Comparison of ENCODE assay signal across 2 fruit fly cellular contexts in genomic region chr2L:7794689-7795475, dm6.
A peak's percentile ranks its signal among the peaks of the same experiment; 100 is the strongest.
TF ChIP-seq lines count a peak whose summit lies in the region.

No protein-coding gene starts in this region.

- no peak for TF ChIP-seq CTCF in whole organism, embryonic (GFP tag; optimal IDR thresholded peaks at IDR 0.05; lab: Kevin White, UChicago)

TF ChIP-seq in whole organism, adult, 20 proteins besides CTCF, POLR2A, EP300 and RAD21:
- peak; percentile 80 for TF ChIP-seq kay (GFP tag; lab: Kevin White, UChicago; ENCODE audit: borderline replicate concordance)
- TF ChIP-seq Mnt (GFP tag; optimal IDR thresholded peaks at IDR 0.05; lab: Kevin White, UChicago), result peak; percentile 47
- TF ChIP-seq cic (GFP tag; optimal IDR thresholded peaks at IDR 0.05; lab: Kevin White, UChicago), result peak; percentile 89
- no peak for TF ChIP-seq toe (GFP tag; optimal IDR thresholded peaks at IDR 0.05; lab: Kevin White, UChicago)
- TF ChIP-seq CG33017 (tag; optimal IDR thresholded peaks at IDR 0.05; lab: Kevin White, UChicago), result no peak

TF ChIP-seq in whole organism, embryonic, 481 proteins besides CTCF, POLR2A, EP300 and RAD21:
- TF ChIP-seq ERR (GFP tag; optimal IDR thresholded peaks at IDR 0.05; lab: Kevin White, UChicago) (no peak), E2f1 (GFP tag; IDR thresholded peaks at IDR 0.05; lab: Robert Waterston, UW) (no peak), Oaz (GFP tag; IDR thresholded peaks at IDR 0.05; lab: Robert Waterston, UW) (no peak), CG34376 (GFP tag; optimal IDR thresholded peaks at IDR 0.05; lab: Kevin White, UChicago) (peak; percentile 27), p53 (GFP tag; optimal IDR thresholded peaks at IDR 0.05; lab: Kevin White, UChicago) (no peak), abd-A (tag; optimal IDR thresholded peaks at IDR 0.05; lab: Kevin White, UChicago) (no peak), exex (tag; optimal IDR thresholded peaks at IDR 0.05; lab: Kevin White, UChicago) (peak; percentile 68), CG10431 (GFP tag; optimal IDR thresholded peaks at IDR 0.05; lab: Kevin White, UChicago) (no peak), sug (tag; optimal IDR thresholded peaks at IDR 0.05; lab: Kevin White, UChicago) (peak; percentile 94), nerfin-1 (tag; optimal IDR thresholded peaks at IDR 0.05; lab: Kevin White, UChicago) (no peak), nmo (GFP tag; optimal IDR thresholded peaks at IDR 0.05; lab: Kevin White, UChicago) (no peak), CG6765 (GFP tag; optimal IDR thresholded peaks at IDR 0.05; lab: Kevin White, UChicago) (no peak), disco-r (GFP tag; optimal IDR thresholded peaks at IDR 0.05; lab: Kevin White, UChicago) (no peak), dpn (GFP tag; optimal IDR thresholded peaks at IDR 0.05; lab: Kevin White, UChicago) (no peak), CG13624 (GFP tag; optimal IDR thresholded peaks at IDR 0.05; lab: Kevin White, UChicago) (no peak), Med (GFP tag; lab: Kevin White, UChicago) (peak; percentile 19), grau (tag; optimal IDR thresholded peaks at IDR 0.05; lab: Kevin White, UChicago) (no peak), org-1 (GFP tag; optimal IDR thresholded peaks at IDR 0.05; lab: Kevin White, UChicago) (no peak), vfl (GFP tag; optimal IDR thresholded peaks at IDR 0.05; lab: Kevin White, UChicago) (no peak), CG15269 (tag; optimal IDR thresholded peaks at IDR 0.05; lab: Kevin White, UChicago) (no peak), CG10565 (GFP tag; optimal IDR thresholded peaks at IDR 0.05; lab: Kevin White, UChicago) (no peak), kni (GFP tag; optimal IDR thresholded peaks at IDR 0.05; lab: Kevin White, UChicago) (no peak), pzg (GFP tag; optimal IDR thresholded peaks at IDR 0.05; lab: Kevin White, UChicago) (no peak), Bgb (GFP tag; IDR thresholded peaks at IDR 0.05; lab: Robert Waterston, UW; ENCODE audit: partially characterized antibody) (no peak), tup (GFP tag; optimal IDR thresholded peaks at IDR 0.05; lab: Kevin White, UChicago) (no peak), CG17328 (GFP tag; IDR thresholded peaks at IDR 0.05; lab: Robert Waterston, UW) (no peak), tx (GFP tag; optimal IDR thresholded peaks at IDR 0.05; lab: Kevin White, UChicago) (no peak), CG43689 (GFP tag; IDR thresholded peaks at IDR 0.05; lab: Robert Waterston, UW) (no peak), unc-4 (GFP tag; IDR thresholded peaks at IDR 0.05; lab: Robert Waterston, UW; ENCODE audit: partially characterized antibody) (no peak), CG4424 (GFP tag; optimal IDR thresholded peaks at IDR 0.05; lab: Kevin White, UChicago) (no peak), dmrt99B (tag; optimal IDR thresholded peaks at IDR 0.05; lab: Kevin White, UChicago) (no peak), CG33213 (GFP tag; optimal IDR thresholded peaks at IDR 0.05; lab: Kevin White, UChicago) (no peak), CG10366 (GFP tag; IDR thresholded peaks at IDR 0.05; lab: Robert Waterston, UW) (no peak), CG11696 (GFP tag; IDR thresholded peaks at IDR 0.05; lab: Robert Waterston, UW) (no peak), CG7556 (GFP tag; optimal IDR thresholded peaks at IDR 0.05; lab: Kevin White, UChicago) (no peak), CG3163 (GFP tag; optimal IDR thresholded peaks at IDR 0.05; lab: Kevin White, UChicago) (no peak), Atf3 (GFP tag; optimal IDR thresholded peaks at IDR 0.05; lab: Kevin White, UChicago) (no peak), Dp (GFP tag; optimal IDR thresholded peaks at IDR 0.05; lab: Kevin White, UChicago) (no peak), cwo (GFP tag; optimal IDR thresholded peaks at IDR 0.05; lab: Kevin White, UChicago) (peak; percentile 69), CG17186 (GFP tag; optimal IDR thresholded peaks at IDR 0.05; lab: Kevin White, UChicago) (no peak), Hmr (GFP tag; optimal IDR thresholded peaks at IDR 0.05; lab: Kevin White, UChicago) (no peak), sens (GFP tag; lab: Kevin White, UChicago) (peak; percentile 14), CG1832 (GFP tag; optimal IDR thresholded peaks at IDR 0.05; lab: Kevin White, UChicago) (no peak), ato (GFP tag; IDR thresholded peaks at IDR 0.05; lab: Robert Waterston, UW; ENCODE audit: partially characterized antibody) (no peak), Spps (tag; optimal IDR thresholded peaks at IDR 0.05; lab: Kevin White, UChicago) (no peak), bab2 (GFP tag; optimal IDR thresholded peaks at IDR 0.05; lab: Kevin White, UChicago) (no peak), Stat92E (GFP tag; optimal IDR thresholded peaks at IDR 0.05; lab: Kevin White, UChicago) (no peak), ash1 (GFP tag; optimal IDR thresholded peaks at IDR 0.05; lab: Kevin White, UChicago) (no peak), ap (GFP tag; IDR thresholded peaks at IDR 0.05; lab: Robert Waterston, UW) (no peak), pb (GFP tag; optimal IDR thresholded peaks at IDR 0.05; lab: Kevin White, UChicago) (no peak), schlank (tag; optimal IDR thresholded peaks at IDR 0.05; lab: Kevin White, UChicago) (no peak)

Comparison
In these comparisons a context has a peak if more than half of its experiments do, and no peak if none do; other contexts are left out.
1. Of the 1 proteins assayed by ChIP-seq in both whole organism, embryonic and whole organism, adult: peak only in whole organism, embryonic: none; only in whole organism, adult: kay; in both: none; in neither: 0.